Fruit fly (Drosophila melanogaster): ENCODE measurements around the gene CG7884.

Gene CG7884

DNA sequence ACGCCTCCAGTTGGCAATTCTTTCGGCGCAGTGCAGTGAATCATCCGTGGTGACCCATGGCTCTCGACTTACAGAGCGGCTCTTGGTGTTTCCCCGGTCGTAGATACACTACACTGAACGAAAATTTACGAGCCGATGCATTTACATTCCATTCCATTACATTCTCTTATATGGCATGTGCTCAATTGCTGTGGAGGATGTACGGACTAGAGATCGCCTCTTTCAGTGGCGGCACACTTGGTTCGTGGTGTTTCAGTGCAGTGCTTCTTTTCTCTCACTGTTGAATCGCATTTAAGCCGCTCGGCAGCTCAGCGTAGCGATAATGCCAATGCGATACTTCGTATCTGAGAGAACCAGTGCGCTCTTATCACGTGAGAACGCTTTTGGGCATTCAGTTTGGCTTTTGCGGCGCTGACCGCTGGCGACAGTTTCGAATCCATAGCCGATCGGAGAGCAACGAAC, 32.8 kb upstream of the CG7884 start, which contains the start of gene Mec2 (continued):
- TF ChIP-seq Dip2 (GFP tag; IDR thresholded peaks at IDR 0.05) (no peak), esg (GFP tag; conservative IDR thresholded peaks at IDR 0.05) (peak; percentile 58), phol (tag; optimal IDR thresholded peaks at IDR 0.05) (peak; percentile 18), schlank (tag; optimal IDR thresholded peaks at IDR 0.05) (no peak), Abd-B (GFP tag; optimal IDR thresholded peaks at IDR 0.05) (peak; percentile 33), CG31365 (tag; optimal IDR thresholded peaks at IDR 0.05) (no peak), Sin3A (optimal IDR thresholded peaks at IDR 0.05) (no peak), CG3163 (GFP tag; optimal IDR thresholded peaks at IDR 0.05) (peak; percentile 32), pfk (GFP tag; optimal IDR thresholded peaks at IDR 0.05) (no peak), Stat92E (GFP tag; optimal IDR thresholded peaks at IDR 0.05) (no peak), CG8944 (GFP tag; optimal IDR thresholded peaks at IDR 0.05) (peak; percentile 41), CG6854 (GFP tag; optimal IDR thresholded peaks at IDR 0.05) (no peak), Taf1 (GFP tag; IDR thresholded peaks at IDR 0.05) (no peak), sd (tag; optimal IDR thresholded peaks at IDR 0.05) (peak; percentile 46), Dref (GFP tag; IDR thresholded peaks at IDR 0.05) (no peak), kay (GFP tag; optimal IDR thresholded peaks at IDR 0.05) (peak; percentile 59), CG6654 (GFP tag; optimal IDR thresholded peaks at IDR 0.05) (no peak), CoRest (tag; optimal IDR thresholded peaks at IDR 0.05) (peak; percentile 50), gt (GFP tag; IDR thresholded peaks at IDR 0.05) (no peak), ash1 (GFP tag; optimal IDR thresholded peaks at IDR 0.05) (no peak), CG7357 (GFP tag; IDR thresholded peaks at IDR 0.05) (0 out of 3 replicates have a peak, but pooled peaks have one; percentile 41), CG1529 (GFP tag; optimal IDR thresholded peaks at IDR 0.05) (peak; percentile 12), wor (GFP tag; IDR thresholded peaks at IDR 0.05) (peak; percentile 34; the same call in 1 of the 2 replicates), dmrt11E (tag; optimal IDR thresholded peaks at IDR 0.05) (peak; percentile 28), CG9932 (GFP tag; IDR thresholded peaks at IDR 0.05) (peak; percentile 34), vvl (GFP tag; IDR thresholded peaks at IDR 0.05) (peak; percentile 41; the same call in 1 of the 2 replicates), Awh (GFP tag; IDR thresholded peaks at IDR 0.05) (0 out of 2 replicates have a peak, but pooled peaks have one; percentile 14), HLH54F (GFP tag; optimal IDR thresholded peaks at IDR 0.05) (peak; percentile 10), Meics (GFP tag; optimal IDR thresholded peaks at IDR 0.05) (peak; percentile 23), az2 (GFP tag; optimal IDR thresholded peaks at IDR 0.05) (peak; percentile 56), CG17328 (GFP tag; IDR thresholded peaks at IDR 0.05) (peak; percentile 62), Ptx1 (GFP tag; IDR thresholded peaks at IDR 0.05) (peak; percentile 71), CG32532 (GFP tag; IDR thresholded peaks at IDR 0.05) (no peak), CG16863 (GFP tag; optimal IDR thresholded peaks at IDR 0.05) (peak; percentile 54), cwo (GFP tag; optimal IDR thresholded peaks at IDR 0.05) (no peak), sob (GFP tag; IDR thresholded peaks at IDR 0.05) (peak; percentile 25; the same call in 1 of the 2 replicates), Mes4 (GFP tag; optimal IDR thresholded peaks at IDR 0.05) (peak; percentile 17), CG17385 (GFP tag; optimal IDR thresholded peaks at IDR 0.05) (peak; percentile 41), HHEX (GFP tag; optimal IDR thresholded peaks at IDR 0.05) (no peak), CG4730 (GFP tag; IDR thresholded peaks at IDR 0.05) (peak; percentile 31; the same call in 1 of the 2 replicates), ase (GFP tag; IDR thresholded peaks at IDR 0.05) (no peak), Adf1 (GFP tag; IDR thresholded peaks at IDR 0.05) (peak; percentile 26; the same call in 1 of the 2 replicates), bowl (GFP tag; IDR thresholded peaks at IDR 0.05) (0 out of 2 replicates have a peak, but pooled peaks have one; percentile 14), CG8281 (tag; optimal IDR thresholded peaks at IDR 0.05) (no peak), p53 (GFP tag; optimal IDR thresholded peaks at IDR 0.05) (no peak), abd-A (tag; optimal IDR thresholded peaks at IDR 0.05) (no peak), CG12942 (GFP tag; optimal IDR thresholded peaks at IDR 0.05) (peak; percentile 58), CG2712 (tag; optimal IDR thresholded peaks at IDR 0.05) (peak; percentile 30), CG9876 (GFP tag; optimal IDR thresholded peaks at IDR 0.05) (no peak), lilli (GFP tag; optimal IDR thresholded peaks at IDR 0.05) (peak; percentile 26), slp2 (GFP tag; optimal IDR thresholded peaks at IDR 0.05) (no peak), CG3847 (GFP tag; IDR thresholded peaks at IDR 0.05) (peak; percentile 39; the same call in 1 of the 2 replicates)

Data from whole organism, embryonic.